Worm (Caenorhabditis elegans) whole organism, young adult: ENCODE measurements around the gene tftc-1.

Experiments used
- F57C9.4 ChIP-seq: sonication (generic microtip); optimal IDR thresholded peaks from 2 replicates; lab custom pipeline; 2017; ENCODE audit warnings: mild to moderate bottlenecking, missing genetic modification characterization, missing compliant biosample characterization
- K12H6.12 ChIP-seq: fragments of 200-800 bp; sonication (Bioruptor generic); optimal IDR thresholded peaks from 2 replicates; lab custom pipeline; 2018; ENCODE audit warnings: mild to moderate bottlenecking, missing genetic modification characterization, missing compliant biosample characterization
- Y53G8AR.9 ChIP-seq: fragments of 200-800 bp; sonication (Bioruptor generic); conservative IDR thresholded peaks from 2 replicates; pipeline ENCODE4 v1.3.6; 2022; ENCODE audit warnings: missing genetic modification reagents, missing genetic modification characterization, missing compliant biosample characterization
- Y95B8A.8 ChIP-seq: fragments of 200-800 bp; sonication (Bioruptor generic); IDR thresholded peaks from 2 replicates; pipeline ENCODE4 v1.3.6; 2022; ENCODE audit warnings: missing genetic modification reagents, missing genetic modification characterization, missing compliant biosample characterization
- dox-1 ChIP-seq: fragments of 200-800 bp; sonication (Bioruptor generic); IDR thresholded peaks from 2 replicates; pipeline ENCODE4 v1.3.6; 2022; ENCODE audit warnings: missing genetic modification reagents, missing genetic modification characterization, missing compliant biosample characterization
- egl-18 ChIP-seq: fragments of 200-800 bp; sonication (Bioruptor generic); IDR thresholded peaks from 2 replicates; pipeline ENCODE4 v1.3.6; 2022; ENCODE audit warnings: missing genetic modification reagents, missing genetic modification characterization, missing compliant biosample characterization
- rpc-1 ChIP-seq, 2 experiments: fragments of 150-350 bp in 1 of 2; sonication (generic microtip) in 1 of 2; optimal IDR thresholded peaks; 2 replicates each; lab custom pipeline; 2014 to 2018; ENCODE audit warnings: missing biosample characterization in 1 of 2, missing genetic modification characterization in 1 of 2, missing genetic modification reagents in 1 of 2, missing genotype in 1 of 2
- unc-62 ChIP-seq: fragments of 150-350 bp; optimal IDR thresholded peaks from 2 replicates; lab custom pipeline; 2014; ENCODE audit warnings: missing biosample characterization, missing genetic modification reagents, missing genetic modification characterization
- ztf-18 ChIP-seq: sonication (generic microtip); optimal IDR thresholded peaks from 2 replicates; lab custom pipeline; 2016; ENCODE audit warnings: missing genotype, mild to moderate bottlenecking, missing genetic modification characterization, missing compliant biosample characterization

DNA sequence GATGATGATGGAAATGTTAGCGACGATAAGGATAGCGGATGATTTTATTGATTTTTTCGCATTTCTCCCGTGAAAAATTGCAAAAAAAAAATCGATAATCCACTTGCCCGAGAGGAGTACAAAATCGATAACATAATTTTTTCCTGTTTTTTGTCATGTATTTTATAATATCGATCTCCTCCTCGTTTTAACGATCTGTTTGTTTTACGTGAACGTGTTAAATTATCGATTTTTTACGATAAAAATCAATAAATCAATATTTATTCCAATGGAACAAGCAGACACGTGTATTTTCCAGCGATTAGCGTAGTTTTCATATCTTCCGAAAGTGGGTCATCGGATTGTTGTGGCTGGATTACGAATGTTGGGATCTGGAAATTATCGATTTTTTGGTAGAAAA, 46.9 kb downstream of the tftc-1 start:
- no peak for TF ChIP-seq egl-18 (GFP tag; lab: Robert Waterston, UW)
- no peak for TF ChIP-seq F57C9.4 (tag; lab: Kevin White, UChicago)
- no peak for TF ChIP-seq K12H6.12 (tag; lab: Kevin White, UChicago)
- TF ChIP-seq dox-1 (GFP tag; lab: Robert Waterston, UW), result no peak
- TF ChIP-seq ztf-18 (tag; lab: Kevin White, UChicago), result no peak
- TF ChIP-seq Y53G8AR.9 (GFP tag; lab: Robert Waterston, UW), result no peak
- no peak for TF ChIP-seq Y95B8A.8 (GFP tag; lab: Robert Waterston, UW)
- no peak for TF ChIP-seq rpc-1 (optimal IDR thresholded peaks at IDR 0.05; lab: Kevin White, UChicago)
- TF ChIP-seq rpc-1 (tag; optimal IDR thresholded peaks at IDR 0.05; lab: Kevin White, UChicago), result no peak
- TF ChIP-seq unc-62, result no peak
